Worm (Caenorhabditis elegans): Measurements from ENCODE around the gene his-5.
A peak's percentile ranks its signal among the peaks of the same experiment; 100 is the strongest.

Gene his-5

DNA sequence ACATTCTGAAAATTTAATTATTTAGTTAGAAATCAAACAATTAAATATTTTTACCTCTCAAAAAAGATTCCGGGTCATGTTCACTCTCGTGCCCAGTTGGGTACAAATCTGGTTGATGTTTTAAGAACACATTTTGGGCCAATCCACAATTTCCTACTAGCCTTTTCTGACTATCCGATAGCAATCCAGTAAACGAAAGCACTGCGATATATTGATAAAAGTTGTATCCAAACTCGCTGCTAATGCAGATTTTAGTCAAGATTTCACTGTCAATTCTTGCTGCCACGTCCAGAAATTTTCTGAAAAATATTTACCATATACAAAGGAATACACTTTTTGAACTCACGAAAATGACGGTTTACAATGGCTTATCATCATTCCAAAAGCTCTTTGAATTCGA lies 34.2 kb downstream of the his-5 start:
- no peak for TF ChIP-seq nhr-47 (tag; optimal IDR thresholded peaks at IDR 0.05)
- TF ChIP-seq lir-3 (tag; optimal IDR thresholded peaks at IDR 0.05; ENCODE audit: poor library complexity), result no peak
- TF ChIP-seq hlh-17 (GFP tag; optimal IDR thresholded peaks at IDR 0.05; ENCODE audit: borderline replicate concordance), result no peak
- TF ChIP-seq C04F5.9 (tag; optimal IDR thresholded peaks at IDR 0.05), result no peak
- no peak for TF ChIP-seq efl-1 (optimal IDR thresholded peaks at IDR 0.05)
- TF ChIP-seq efl-1 (GFP tag; optimal IDR thresholded peaks at IDR 0.05 in 1 of 2), result peak in 1 of 2 experiments; percentile 76
- no peak for TF ChIP-seq grh-1 (GFP tag; IDR thresholded peaks at IDR 0.05)

ce11 chrV:8569841-8570361 lies 34.9 kb downstream of the his-5 start, which contains the start of the genes F25G6.9 and symk-1:
Gene F25G6.9, minus strand, starts transcription at chrV:8570000.
Gene symk-1, plus strand, starts transcription at chrV:8570311.
- TF ChIP-seq nhr-84 (tag; optimal IDR thresholded peaks at IDR 0.05) (no peak), nhr-90 (tag; optimal IDR thresholded peaks at IDR 0.05; ENCODE audit: poor library complexity) (peak; percentile 79), sox-4 (tag; optimal IDR thresholded peaks at IDR 0.05) (peak; percentile 57), dsc-1 (tag; optimal IDR thresholded peaks at IDR 0.05) (peak; percentile 82), ama-1 (optimal IDR thresholded peaks at IDR 0.05) (no peak), unc-130 (tag; optimal IDR thresholded peaks at IDR 0.05) (peak; percentile 12), sup-37 (GFP tag; optimal IDR thresholded peaks at IDR 0.05) (peak; percentile 41), zag-1 (tag; optimal IDR thresholded peaks at IDR 0.05) (no peak), egl-13 (tag; optimal IDR thresholded peaks at IDR 0.05) (peak; percentile 29), lin-35 (GFP tag; optimal IDR thresholded peaks at IDR 0.05) (peak; percentile 70 to 73), nhr-71 (tag; optimal IDR thresholded peaks at IDR 0.05) (peak; percentile 86), ceh-63 (GFP tag; optimal IDR thresholded peaks at IDR 0.05) (no peak), ceh-88 (GFP tag; IDR thresholded peaks at IDR 0.05) (no peak), efl-3 (GFP tag; optimal IDR thresholded peaks at IDR 0.05) (no peak), swsn-7 (tag; optimal IDR thresholded peaks at IDR 0.05) (peak; percentile 82), alr-1 (tag; optimal IDR thresholded peaks at IDR 0.05; ENCODE audit: borderline replicate concordance) (no peak), ceh-90 (tag; optimal IDR thresholded peaks at IDR 0.05) (no peak), Y116A8C.19 (tag; optimal IDR thresholded peaks at IDR 0.05; ENCODE audit: borderline replicate concordance) (no peak), elt-2 (tag; optimal IDR thresholded peaks at IDR 0.05) (peak; percentile 12), lin-14 (GFP tag; optimal IDR thresholded peaks at IDR 0.05) (peak; percentile 72), nhr-11 (tag; optimal IDR thresholded peaks at IDR 0.05) (peak; percentile 20), C34B4.2 (tag; optimal IDR thresholded peaks at IDR 0.05) (no peak), ztf-4 (tag; optimal IDR thresholded peaks at IDR 0.05) (peak; percentile 12), aha-1 (tag; optimal IDR thresholded peaks at IDR 0.05) (no peak), nhr-85 (tag) (peak; percentile 86), nhr-20 (tag; optimal IDR thresholded peaks at IDR 0.05) (peak; percentile 77), unc-30 (tag; optimal IDR thresholded peaks at IDR 0.05) (no peak), unc-62 (GFP tag; optimal IDR thresholded peaks at IDR 0.05) (no peak), ceh-8 (GFP tag; optimal IDR thresholded peaks at IDR 0.05) (peak; percentile 37), vab-15 (tag; optimal IDR thresholded peaks at IDR 0.05) (no peak), pag-3 (tag; optimal IDR thresholded peaks at IDR 0.05; ENCODE audit: borderline replicate concordance, insufficient read depth) (no peak), rnt-1 (tag; optimal IDR thresholded peaks at IDR 0.05) (peak; percentile 86), ztf-11 (tag; optimal IDR thresholded peaks at IDR 0.05) (peak in 1 of 2 experiments; percentile 41), sptf-1 (tag; optimal IDR thresholded peaks at IDR 0.05) (no peak), lir-3 (tag; optimal IDR thresholded peaks at IDR 0.05; ENCODE audit: poor library complexity) (peak; percentile 47), mep-1 (tag; optimal IDR thresholded peaks at IDR 0.05) (peak; percentile 87), unc-98 (GFP tag; IDR thresholded peaks at IDR 0.05) (no peak), ces-1 (GFP tag; optimal IDR thresholded peaks at IDR 0.05) (no peak), fkh-4 (tag; optimal IDR thresholded peaks at IDR 0.05; ENCODE audit: borderline replicate concordance) (no peak), pqm-1 (tag; optimal IDR thresholded peaks at IDR 0.05) (no peak), lin-39 (tag; optimal IDR thresholded peaks at IDR 0.05) (peak; percentile 76), C04F5.9 (tag; optimal IDR thresholded peaks at IDR 0.05) (no peak), ets-5 (GFP tag; IDR thresholded peaks at IDR 0.05) (no peak), mdl-1 (tag; optimal IDR thresholded peaks at IDR 0.05) (peak in 1 of 2 experiments; percentile 37), tbx-2 (tag; optimal IDR thresholded peaks at IDR 0.05) (peak; percentile 81)

Data from whole organism, L1 larva.